Fruit fly (Drosophila melanogaster): ENCODE data around the gene Droj2.

Gene Droj2

dm6 chr3R:13428341-13429040 lies 46.6 kb downstream of the Droj2 start (continued):
- TF ChIP-seq CG14710 (tag; optimal IDR thresholded peaks at IDR 0.05), result peak; percentile 69
- TF ChIP-seq CG2678 (tag; optimal IDR thresholded peaks at IDR 0.05), result peak; percentile 77
- peak; percentile 58; the same call in 1 of the 2 replicates for TF ChIP-seq CG5953 (GFP tag; IDR thresholded peaks at IDR 0.05)
- peak; percentile 55 for TF ChIP-seq HLH54F (GFP tag; optimal IDR thresholded peaks at IDR 0.05)
- TF ChIP-seq CG14965 (GFP tag; optimal IDR thresholded peaks at IDR 0.05; ENCODE audit: borderline replicate concordance), result no peak
- peak; percentile 71 for TF ChIP-seq CG6689 (GFP tag; IDR thresholded peaks at IDR 0.05)
- TF ChIP-seq Hr51 (GFP tag; optimal IDR thresholded peaks at IDR 0.05), result peak in 1 of 2 experiments; percentile 70
- no peak for TF ChIP-seq mld (GFP tag; IDR thresholded peaks at IDR 0.05; ENCODE audit: partially characterized antibody)
- peak; percentile 34 for TF ChIP-seq CG13123 (GFP tag; optimal IDR thresholded peaks at IDR 0.05)
- TF ChIP-seq hkb (optimal IDR thresholded peaks at IDR 0.05), result no peak
- peak; percentile 80 for TF ChIP-seq hkb (GFP tag; IDR thresholded peaks at IDR 0.05)
- peak; percentile 58; the same call in 1 of the 3 replicates for TF ChIP-seq ken (GFP tag; IDR thresholded peaks at IDR 0.05)
- peak; percentile 69 for TF ChIP-seq CG10267 (tag; optimal IDR thresholded peaks at IDR 0.05)
- TF ChIP-seq MESR4 (GFP tag; optimal IDR thresholded peaks at IDR 0.05), result no peak
- TF ChIP-seq ranshi (GFP tag; IDR thresholded peaks at IDR 0.05), result peak; percentile 64; the same call in 1 of the 2 replicates
- TF ChIP-seq Bdp1 (GFP tag; optimal IDR thresholded peaks at IDR 0.05), result peak; percentile 26
- peak; percentile 95 for TF ChIP-seq sens (GFP tag)
- peak; percentile 49 for TF ChIP-seq CG4707 (GFP tag; optimal IDR thresholded peaks at IDR 0.05)
- peak; percentile 79 for TF ChIP-seq CG2712 (tag; optimal IDR thresholded peaks at IDR 0.05)
- peak; percentile 65 for TF ChIP-seq Hsf (GFP tag; optimal IDR thresholded peaks at IDR 0.05)
- no peak for TF ChIP-seq Hr39 (optimal IDR thresholded peaks at IDR 0.05)
- peak; percentile 75 for TF ChIP-seq Oli (tag; optimal IDR thresholded peaks at IDR 0.05)
- no peak for TF ChIP-seq dati (GFP tag; IDR thresholded peaks at IDR 0.05)
- peak; percentile 71 for TF ChIP-seq CG13424 (tag; optimal IDR thresholded peaks at IDR 0.05)
- TF ChIP-seq wor (GFP tag; IDR thresholded peaks at IDR 0.05), result 0 out of 2 replicates have a peak, but pooled peaks have one; percentile 28
- TF ChIP-seq pzg (GFP tag; optimal IDR thresholded peaks at IDR 0.05), result no peak
- TF ChIP-seq CG2116 (GFP tag; optimal IDR thresholded peaks at IDR 0.05), result peak; percentile 10
- no peak for TF ChIP-seq CG7928 (GFP tag; optimal IDR thresholded peaks at IDR 0.05)
- no peak for TF ChIP-seq CG7271 (tag; optimal IDR thresholded peaks at IDR 0.05)
- TF ChIP-seq CG10431 (GFP tag; optimal IDR thresholded peaks at IDR 0.05), result no peak
- peak; percentile 34 for TF ChIP-seq Deaf1 (tag; optimal IDR thresholded peaks at IDR 0.05)
- no peak for TF ChIP-seq CG3163 (GFP tag; optimal IDR thresholded peaks at IDR 0.05)
- no peak for TF ChIP-seq CG5180 (GFP tag; optimal IDR thresholded peaks at IDR 0.05)
- TF ChIP-seq hth (optimal IDR thresholded peaks at IDR 0.05), result no peak
- TF ChIP-seq ERR (GFP tag; optimal IDR thresholded peaks at IDR 0.05), result no peak
- TF ChIP-seq kah (GFP tag; optimal IDR thresholded peaks at IDR 0.05), result peak; percentile 47
- no peak for TF ChIP-seq CG11560 (tag; IDR thresholded peaks at IDR 0.05)
- TF ChIP-seq klu (GFP tag; IDR thresholded peaks at IDR 0.05), result 0 out of 2 replicates have a peak, but pooled peaks have one; percentile 12
- TF ChIP-seq CG12744 (GFP tag; optimal IDR thresholded peaks at IDR 0.05), result peak; percentile 26
- peak; percentile 63 for TF ChIP-seq Ssrp (tag; optimal IDR thresholded peaks at IDR 0.05)
- peak; percentile 57 for TF ChIP-seq CG9817 (tag; optimal IDR thresholded peaks at IDR 0.05)
- TF ChIP-seq D (optimal IDR thresholded peaks at IDR 0.05), result no peak
- TF ChIP-seq D (GFP tag; optimal IDR thresholded peaks at IDR 0.05), result peak; percentile 75
- peak; percentile 73 for TF ChIP-seq pros (GFP tag; optimal IDR thresholded peaks at IDR 0.05)
- peak; percentile 4 for TF ChIP-seq sqz (GFP tag; optimal IDR thresholded peaks at IDR 0.05)
- TF ChIP-seq CG12659 (GFP tag; optimal IDR thresholded peaks at IDR 0.05), result peak; percentile 51
- peak; percentile 80 for TF ChIP-seq dmrt99B (tag; optimal IDR thresholded peaks at IDR 0.05)
- TF ChIP-seq CG2202 (tag; optimal IDR thresholded peaks at IDR 0.05), result peak; percentile 53
- no peak for TF ChIP-seq dan (GFP tag; IDR thresholded peaks at IDR 0.05)
- TF ChIP-seq H2.0 (GFP tag; IDR thresholded peaks at IDR 0.05), result peak; percentile 62
